Fruit fly (Drosophila melanogaster): ENCODE data around the gene CG10375.

Gene CG10375

DNA sequence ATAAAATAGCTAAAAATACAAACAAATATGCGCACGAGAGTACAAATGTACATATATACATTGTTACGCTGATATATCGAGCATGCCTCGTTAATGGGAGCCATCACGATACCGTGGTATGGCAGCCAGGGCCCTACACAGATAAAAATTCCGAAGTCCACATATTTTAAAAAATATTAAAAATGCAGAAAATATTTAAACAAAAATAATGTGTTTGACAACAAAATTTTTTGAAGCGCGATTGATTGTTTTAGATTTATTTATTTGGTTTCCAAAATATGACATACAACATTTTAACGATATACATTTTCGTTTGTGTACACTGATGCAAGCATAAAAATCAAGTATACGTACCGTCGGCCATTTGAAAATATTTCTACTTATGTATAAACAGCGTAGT, 40.8 kb upstream of the CG10375 start (continued):
- TF ChIP-seq Atf-2 (GFP tag; optimal IDR thresholded peaks at IDR 0.05) = peak; percentile 29
- no peak for TF ChIP-seq gce (GFP tag; IDR thresholded peaks at IDR 0.05)
- peak; percentile 82 for TF ChIP-seq bcd (GFP tag; optimal IDR thresholded peaks at IDR 0.05)
- TF ChIP-seq CG6272 (GFP tag; IDR thresholded peaks at IDR 0.05) = peak; percentile 43; the same call in 1 of the 2 replicates
- TF ChIP-seq Gsc (GFP tag; IDR thresholded peaks at IDR 0.05) = no peak
- peak; percentile 3 for TF ChIP-seq CG11398 (GFP tag; optimal IDR thresholded peaks at IDR 0.05)
- TF ChIP-seq CG11085 (GFP tag; IDR thresholded peaks at IDR 0.05) = peak; percentile 62; the same call in 1 of the 2 replicates
- TF ChIP-seq trem (tag; optimal IDR thresholded peaks at IDR 0.05) = peak; percentile 1
- peak; percentile 86 for TF ChIP-seq CG11695 (GFP tag; IDR thresholded peaks at IDR 0.05)
- peak; percentile 57 for TF ChIP-seq CG4404 (GFP tag; IDR thresholded peaks at IDR 0.05)
- TF ChIP-seq lov (optimal IDR thresholded peaks at IDR 0.05) = no peak
- TF ChIP-seq lov (GFP tag; IDR thresholded peaks at IDR 0.05) = no peak
- TF ChIP-seq p53 (GFP tag; optimal IDR thresholded peaks at IDR 0.05) = no peak
- peak in 1 of 2 experiments; percentile 50 for TF ChIP-seq Eip74EF (GFP tag; optimal IDR thresholded peaks at IDR 0.05)
- TF ChIP-seq CG8290 (GFP tag; optimal IDR thresholded peaks at IDR 0.05) = peak; percentile 21
- TF ChIP-seq CG8290 (tag; optimal IDR thresholded peaks at IDR 0.05) = peak in 1 of 2 experiments; percentile 24
- TF ChIP-seq Tbp (GFP tag; optimal IDR thresholded peaks at IDR 0.05) = no peak
- peak; percentile 75 for TF ChIP-seq CG10209 (GFP tag; optimal IDR thresholded peaks at IDR 0.05)
- no peak for TF ChIP-seq CG33557 (GFP tag; optimal IDR thresholded peaks at IDR 0.05)
- TF ChIP-seq org-1 (GFP tag; optimal IDR thresholded peaks at IDR 0.05) = peak; percentile 73
- TF ChIP-seq CG10321 (GFP tag; IDR thresholded peaks at IDR 0.05) = peak; percentile 53
- peak; percentile 75 for TF ChIP-seq CG6689 (GFP tag; IDR thresholded peaks at IDR 0.05)
- TF ChIP-seq CG15514 (GFP tag; optimal IDR thresholded peaks at IDR 0.05) = peak; percentile 81
- peak; percentile 67 for TF ChIP-seq CG7357 (GFP tag; IDR thresholded peaks at IDR 0.05)
- TF ChIP-seq Adf1 (GFP tag; IDR thresholded peaks at IDR 0.05) = peak; percentile 68
- TF ChIP-seq Blimp-1 (GFP tag; optimal IDR thresholded peaks at IDR 0.05) = peak; percentile 57
- peak; percentile 75 for TF ChIP-seq CG17361 (GFP tag; IDR thresholded peaks at IDR 0.05)
- peak; percentile 81 for TF ChIP-seq stc (GFP tag; IDR thresholded peaks at IDR 0.05)
- TF ChIP-seq CG15269 (tag; optimal IDR thresholded peaks at IDR 0.05) = peak; percentile 84
- peak; percentile 15 to 69 for TF ChIP-seq bsh (GFP tag; optimal IDR thresholded peaks at IDR 0.05)
- peak; percentile 75 for TF ChIP-seq CG13296 (GFP tag; optimal IDR thresholded peaks at IDR 0.05)
- TF ChIP-seq ATbp (GFP tag; optimal IDR thresholded peaks at IDR 0.05) = peak; percentile 46
- TF ChIP-seq Mes4 (GFP tag; optimal IDR thresholded peaks at IDR 0.05) = peak; percentile 16
- peak; percentile 85 for TF ChIP-seq mam (GFP tag; optimal IDR thresholded peaks at IDR 0.05)
- TF ChIP-seq lbe (GFP tag; optimal IDR thresholded peaks at IDR 0.05) = peak; percentile 52
- peak; percentile 80 for TF ChIP-seq seq (GFP tag; IDR thresholded peaks at IDR 0.05)
- peak; percentile 31 for TF ChIP-seq CG8388 (GFP tag; optimal IDR thresholded peaks at IDR 0.05)
- peak; percentile 78 for TF ChIP-seq scrt (GFP tag; optimal IDR thresholded peaks at IDR 0.05)
- TF ChIP-seq hb (GFP tag; IDR thresholded peaks at IDR 0.05; ENCODE audit: partially characterized antibody) = no peak
- no peak for TF ChIP-seq nom (GFP tag; optimal IDR thresholded peaks at IDR 0.05)
- TF ChIP-seq dimm (GFP tag; IDR thresholded peaks at IDR 0.05) = no peak
- TF ChIP-seq CoRest (tag; optimal IDR thresholded peaks at IDR 0.05) = peak; percentile 81
- peak; percentile 95 for TF ChIP-seq CG2120 (GFP tag; optimal IDR thresholded peaks at IDR 0.05)
- peak; percentile 85 for TF ChIP-seq Dip3 (GFP tag; optimal IDR thresholded peaks at IDR 0.05)
- peak; percentile 35 for TF ChIP-seq CG14710 (tag; optimal IDR thresholded peaks at IDR 0.05)
- no peak for TF ChIP-seq CG2875 (GFP tag; optimal IDR thresholded peaks at IDR 0.05)
- TF ChIP-seq sob (GFP tag; IDR thresholded peaks at IDR 0.05) = peak; percentile 89
- peak; percentile 82 for TF ChIP-seq tgo (GFP tag; IDR thresholded peaks at IDR 0.05)
- no peak for TF ChIP-seq insv (GFP tag; optimal IDR thresholded peaks at IDR 0.05)
- TF ChIP-seq CG32767 (GFP tag; IDR thresholded peaks at IDR 0.05) = 0 out of 2 replicates have a peak, but pooled peaks have one; percentile 18
- TF ChIP-seq CG13424 (tag; optimal IDR thresholded peaks at IDR 0.05) = peak; percentile 63

Measured in whole organism, embryonic.